Fruit fly (Drosophila melanogaster) whole organism, prepupa: ENCODE data around the gene CG17681.

Experiments used
- Blimp-1 ChIP-seq: fragments of 200-800 bp; sonication (Bioruptor generic); optimal IDR thresholded peaks from 3 replicates; lab custom pipeline; 2017; ENCODE audit warnings: missing biosample characterization, missing genetic modification characterization, mild to moderate bottlenecking, moderate library complexity, missing genetic modification reagents
- CG11762 ChIP-seq: fragments of 200-800 bp; sonication (Bioruptor generic); optimal IDR thresholded peaks from 3 replicates; lab custom pipeline; 2016; ENCODE audit warnings: missing biosample characterization, missing genetic modification characterization; ENCODE audit not compliant: insufficient read depth
- CG11902 ChIP-seq: fragments of 200-800 bp; sonication (Bioruptor generic); optimal IDR thresholded peaks from 3 replicates; lab custom pipeline; 2016; ENCODE audit warnings: missing biosample characterization, missing genetic modification characterization
- CG31627 ChIP-seq: fragments of 200-800 bp; sonication (Bioruptor generic); optimal IDR thresholded peaks from 3 replicates; lab custom pipeline; 2016; ENCODE audit warnings: missing biosample characterization, missing genetic modification characterization
- CG6276 ChIP-seq: fragments of 200-800 bp; sonication (Bioruptor generic); optimal IDR thresholded peaks from 2 replicates; lab custom pipeline; 2017; ENCODE audit warnings: missing biosample characterization, mild to moderate bottlenecking, missing genetic modification characterization
- CG8119 ChIP-seq: fragments of 200-800 bp; sonication (Bioruptor generic); IDR thresholded peaks from 3 replicates; pipeline ENCODE4 v1.3.6; 2022; ENCODE audit warnings: missing biosample characterization, missing genetic modification characterization
- Ets21C ChIP-seq: fragments of 200-800 bp; sonication (Bioruptor generic); optimal IDR thresholded peaks from 3 replicates; lab custom pipeline; 2016; ENCODE audit warnings: missing biosample characterization, missing genetic modification characterization
- OdsH ChIP-seq: fragments of 200-800 bp; sonication (Bioruptor generic); optimal IDR thresholded peaks from 3 replicates; lab custom pipeline; 2016; ENCODE audit warnings: missing biosample characterization, missing genetic modification characterization
- cyc ChIP-seq: fragments of 200-800 bp; sonication (Bioruptor generic); optimal IDR thresholded peaks from 3 replicates; lab custom pipeline; 2016; ENCODE audit warnings: missing biosample characterization, missing genetic modification characterization
- dac ChIP-seq: fragments of 200-800 bp; sonication (Bioruptor generic); optimal IDR thresholded peaks from 2 replicates; lab custom pipeline; 2017; ENCODE audit warnings: missing biosample characterization, mild to moderate bottlenecking, missing genetic modification characterization
- salr ChIP-seq, 2 experiments: fragments of 200-800 bp; sonication (Bioruptor generic); optimal IDR thresholded peaks; 3 replicates each; lab custom pipeline; 2016 to 2018; ENCODE audit warnings: missing biosample characterization in 2 of 2, missing genetic modification characterization in 2 of 2, mild to moderate bottlenecking in 1 of 2

- TF ChIP-seq salr (GFP tag; optimal IDR thresholded peaks at IDR 0.05; lab: Kevin White, UChicago) (no peak), Blimp-1 (GFP tag; lab: Kevin White, UChicago) (no peak), CG8119 (GFP tag; lab: Robert Waterston, UW) (no peak), Ets21C (GFP tag; lab: Kevin White, UChicago) (no peak), cyc (GFP tag; lab: Kevin White, UChicago) (no peak), CG31627 (no peak), dac (GFP tag; lab: Kevin White, UChicago) (no peak), CG11762 (no peak), OdsH (GFP tag; lab: Kevin White, UChicago) (no peak), CG11902 (GFP tag; lab: Kevin White, UChicago) (no peak), CG6276 (GFP tag; lab: Kevin White, UChicago) (no peak)
These were observed 38.7 kb upstream of the CG17681 start, which contains the start of gene CG15152 for dm6 chr2L:18114176-18114703.
